Fruit fly (Drosophila melanogaster): ENCODE results near the gene CG15211.

Gene CG15211

DNA sequence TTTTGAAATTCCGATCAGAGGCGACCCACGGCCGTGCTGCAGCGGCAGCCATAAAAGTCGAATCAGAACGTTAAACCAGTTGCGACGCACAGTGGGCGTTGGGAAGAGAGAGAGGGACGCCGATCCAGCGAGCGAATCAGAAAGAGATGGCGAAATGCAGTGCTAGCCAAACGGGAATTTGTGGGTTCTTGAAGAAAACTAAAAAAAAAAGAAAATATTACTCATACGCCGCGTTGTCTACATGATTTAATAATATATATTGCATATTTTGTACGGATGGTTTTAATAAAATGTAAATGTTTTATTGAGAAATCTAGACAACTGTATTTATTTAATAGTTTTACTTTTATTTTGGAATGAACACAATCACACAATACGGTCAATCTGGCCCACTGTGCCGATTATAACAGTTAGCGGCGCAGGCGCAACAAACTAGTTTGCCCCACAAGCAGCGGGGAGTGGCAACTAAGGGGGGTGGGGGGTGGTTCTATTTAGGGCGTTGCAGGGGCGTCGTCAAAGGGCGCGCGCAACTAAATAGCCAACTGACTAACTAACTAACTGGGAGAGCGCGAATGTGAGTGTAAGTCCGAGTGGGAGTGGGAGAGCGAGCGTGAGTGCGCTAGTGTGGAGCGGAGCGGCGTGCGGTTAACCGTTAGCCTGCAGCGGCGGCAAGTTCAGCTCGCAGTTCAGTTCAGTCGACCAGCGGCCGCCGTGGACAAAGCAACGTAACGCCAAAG lies at the start of gene CG15211:
TSS of gene CG15211 (plus strand) at position 686 of the 737 bp plus-strand sequence.
- TF ChIP-seq noc (tag; optimal IDR thresholded peaks at IDR 0.05): peak; percentile 12

DNA sequence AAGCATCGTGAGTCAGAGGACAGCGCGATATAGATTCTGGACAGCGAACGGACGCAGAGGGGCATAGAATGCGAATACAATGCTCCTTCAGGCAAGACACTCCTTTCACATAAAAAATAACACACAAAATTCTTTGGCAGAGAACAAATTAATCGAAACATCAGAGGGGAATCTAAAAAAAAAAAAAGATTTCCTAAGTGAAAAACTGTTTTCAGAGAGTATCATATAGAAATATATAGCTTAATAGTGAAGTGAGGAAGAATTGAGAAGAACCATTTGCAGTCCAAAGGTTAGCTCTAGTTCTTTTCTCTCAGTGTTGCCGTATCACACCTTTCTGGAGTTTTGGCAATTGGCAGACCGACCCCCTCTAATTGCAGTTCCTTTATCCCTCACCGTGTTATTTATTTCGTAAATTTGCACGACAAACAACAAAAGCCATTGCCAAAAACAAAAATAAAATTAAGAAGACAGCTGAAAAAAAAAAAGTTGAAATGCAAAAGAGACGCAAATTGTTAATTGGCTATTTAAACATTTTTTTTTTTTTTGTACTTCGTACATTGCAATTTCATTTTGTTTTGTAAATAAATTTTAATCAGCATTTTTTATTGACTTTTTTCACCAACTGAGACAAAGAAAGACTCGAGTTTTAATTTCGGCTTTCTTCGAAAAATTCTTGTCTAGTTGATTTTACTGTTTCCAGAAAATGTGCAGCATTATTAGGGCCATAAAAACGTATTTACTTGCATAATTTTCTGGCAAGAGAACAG lies 48.7 kb upstream of the CG15211 start:
- TF ChIP-seq noc (tag; optimal IDR thresholded peaks at IDR 0.05): no peak

DNA sequence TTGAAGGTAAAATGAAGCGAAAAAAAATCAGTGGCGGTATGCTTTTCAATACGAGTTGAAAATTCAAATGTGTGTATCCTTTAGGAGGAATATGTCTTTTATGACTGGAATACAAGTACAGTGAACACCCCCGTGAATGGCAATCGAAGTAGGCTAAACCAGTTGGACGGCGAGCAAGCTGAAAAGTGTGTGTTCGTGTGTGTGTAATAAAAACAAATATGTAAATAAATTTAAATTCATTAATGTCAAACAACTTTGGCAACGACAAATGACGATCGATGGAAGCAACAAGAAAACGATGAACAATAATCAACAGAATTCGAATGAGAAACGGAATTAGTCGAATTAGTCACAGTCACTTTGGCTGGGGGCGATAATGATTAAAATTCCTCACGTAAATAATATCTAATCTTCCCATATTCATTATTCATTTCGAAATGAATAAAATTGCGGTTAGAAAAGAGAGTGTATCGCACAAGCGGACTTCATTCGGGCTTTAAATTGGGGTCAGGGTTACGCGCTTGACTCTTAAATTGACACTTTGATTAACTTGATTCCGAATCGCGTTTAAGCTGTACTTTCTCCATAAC lies 46.1 kb upstream of the CG15211 start:
- TF ChIP-seq noc (tag; optimal IDR thresholded peaks at IDR 0.05): no peak

DNA sequence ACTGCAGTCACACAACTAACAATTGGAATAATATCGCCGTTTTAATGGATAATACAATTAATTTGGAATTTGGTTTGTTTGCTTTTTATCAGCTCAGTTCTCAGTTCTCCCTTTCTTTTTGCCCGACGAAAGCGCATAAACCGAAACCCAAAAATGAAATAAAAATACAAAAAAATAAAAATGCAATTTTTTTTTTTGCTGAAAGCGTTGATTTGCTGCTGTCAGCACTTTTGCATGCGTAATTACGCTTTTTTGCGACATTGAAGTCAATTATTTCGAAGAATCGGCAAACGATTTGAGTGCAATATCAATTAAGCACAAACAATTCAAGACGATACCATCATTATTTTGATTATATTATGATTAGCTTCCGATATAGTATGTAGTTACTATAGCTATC lies 45.0 kb upstream of the CG15211 start:
- no peak for TF ChIP-seq noc (tag; optimal IDR thresholded peaks at IDR 0.05)

DNA sequence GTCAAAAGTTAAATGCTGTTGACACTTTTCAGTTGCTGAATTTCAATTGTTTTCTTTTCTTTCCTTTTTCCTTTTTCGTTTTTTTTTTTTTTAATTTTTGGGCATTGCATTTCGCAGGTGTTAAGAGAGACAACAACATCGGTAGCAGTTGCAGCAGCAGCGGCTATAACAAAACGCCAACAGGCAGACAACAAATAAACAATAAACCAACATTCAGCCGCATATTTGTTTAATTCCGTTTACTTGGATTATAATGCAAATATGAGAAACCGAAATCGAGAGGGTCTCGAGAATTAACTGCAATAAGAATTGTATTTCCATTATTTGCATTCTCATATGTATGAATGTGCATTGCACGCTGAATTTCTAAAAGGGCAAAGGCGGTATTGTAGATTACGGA lies 44.3 kb upstream of the CG15211 start:
- no peak for TF ChIP-seq noc (tag; optimal IDR thresholded peaks at IDR 0.05)

DNA sequence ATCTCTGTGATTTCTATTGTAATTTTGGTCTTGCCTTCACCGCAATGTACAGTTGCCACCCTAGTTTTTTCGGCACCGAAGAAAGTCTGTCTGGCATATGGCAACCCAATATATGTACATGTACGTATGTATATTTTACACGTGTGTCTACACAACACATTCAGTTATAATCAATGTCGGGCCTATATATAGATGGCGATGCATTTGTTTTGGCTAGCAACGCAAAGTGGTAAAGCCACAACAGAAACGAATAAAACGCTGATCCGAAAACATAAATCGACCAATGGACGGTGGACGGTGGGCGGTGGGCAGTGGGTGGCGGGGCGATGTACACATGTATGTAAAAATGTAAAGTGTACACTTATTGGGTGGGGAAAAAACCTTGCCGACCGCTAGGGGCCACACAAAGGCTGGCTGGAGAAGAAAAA lies 43.8 kb upstream of the CG15211 start:
- no peak for TF ChIP-seq noc (tag; optimal IDR thresholded peaks at IDR 0.05)

DNA sequence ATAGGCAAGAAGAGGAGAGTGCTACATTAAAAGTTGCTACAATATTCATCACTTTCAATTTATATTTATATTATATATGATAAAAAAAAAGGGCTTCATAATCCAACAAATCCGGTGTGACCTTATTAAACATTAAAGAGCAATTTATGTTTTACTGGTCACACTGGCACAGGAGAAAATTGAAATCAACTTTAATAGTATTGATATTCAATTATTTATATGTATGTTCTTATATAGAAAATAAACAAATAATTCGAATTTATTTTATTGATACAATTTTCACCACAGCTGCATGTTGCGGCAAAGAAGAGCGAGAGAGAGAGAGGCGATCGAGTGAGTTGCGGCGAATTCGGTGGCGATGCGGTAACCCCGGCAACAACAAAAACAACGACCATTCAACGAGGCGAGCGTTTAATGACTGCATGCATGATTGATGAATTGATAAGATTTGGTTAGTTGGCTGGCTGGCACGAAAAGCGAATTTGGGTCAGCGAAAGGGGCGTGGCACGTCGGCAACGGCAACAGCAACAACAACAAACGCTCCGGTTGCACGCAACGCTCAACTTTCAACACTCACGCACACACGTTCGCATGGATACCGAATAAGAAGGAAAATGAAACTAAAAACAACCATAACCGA lies 43.0 kb upstream of the CG15211 start:
- TF ChIP-seq noc (tag; optimal IDR thresholded peaks at IDR 0.05): no peak

DNA sequence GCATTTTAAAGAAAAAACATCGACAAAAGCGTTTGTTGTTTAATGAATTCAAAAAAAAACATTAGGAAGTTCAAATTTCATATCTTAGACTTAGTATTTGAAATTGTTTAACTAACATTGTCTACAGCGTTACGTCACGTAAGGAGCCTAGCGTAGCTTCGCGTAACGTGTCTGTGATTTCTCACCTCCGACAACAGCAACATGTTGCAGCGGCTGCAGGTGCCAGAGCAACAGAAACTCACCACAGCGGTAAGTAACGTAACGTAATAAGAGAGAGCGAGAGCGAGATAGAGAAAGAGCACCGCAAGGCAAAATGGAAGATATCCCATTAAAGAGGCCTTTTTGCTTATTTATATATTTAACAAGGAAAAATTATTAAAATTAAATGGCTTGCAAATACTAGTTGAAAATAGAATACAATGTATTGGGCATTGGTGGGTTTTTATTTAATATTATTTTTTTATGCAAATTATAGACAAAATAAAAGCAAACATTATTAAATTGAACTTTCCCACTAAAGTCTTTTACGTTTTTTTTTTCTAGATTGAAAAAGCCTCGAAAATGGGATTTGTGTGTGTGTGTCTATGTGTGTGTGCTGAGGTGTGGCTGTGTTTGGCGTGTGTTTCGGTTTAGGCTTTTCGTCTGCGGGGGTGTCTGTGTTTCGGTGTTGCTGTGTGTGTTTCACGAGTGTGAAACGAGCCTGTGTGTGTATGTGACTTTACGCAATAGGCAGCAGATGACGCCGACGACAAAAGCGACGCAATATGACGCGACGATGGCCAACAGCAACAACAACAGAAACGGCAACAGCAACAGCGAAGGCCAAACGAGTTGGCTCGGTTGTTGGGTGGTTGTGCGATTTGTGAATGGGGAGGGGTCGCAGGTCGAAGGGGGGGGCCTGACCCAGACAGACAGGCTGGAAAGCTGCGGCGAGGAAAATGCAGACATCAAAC lies 42.1 kb upstream of the CG15211 start:
- no peak for TF ChIP-seq noc (tag; optimal IDR thresholded peaks at IDR 0.05)

DNA sequence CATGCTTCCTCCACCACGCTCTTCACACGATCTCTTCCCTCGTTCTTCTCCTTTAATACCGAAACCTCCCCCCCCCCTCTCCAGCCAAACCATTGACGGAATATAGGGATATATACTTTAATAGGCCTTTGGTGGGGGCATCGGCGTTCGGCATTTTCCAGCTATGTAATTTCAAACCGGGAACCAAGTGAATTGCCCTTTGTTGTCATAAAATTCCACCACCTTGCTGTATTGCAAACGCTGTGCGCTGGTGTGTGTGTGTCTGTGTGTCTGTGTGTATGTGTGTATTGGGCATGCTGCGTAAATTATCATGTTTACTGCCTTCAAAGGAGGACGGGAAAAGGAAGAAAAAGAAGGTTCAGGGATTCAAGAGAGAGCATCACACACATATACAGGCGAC lies 41.0 kb upstream of the CG15211 start:
- no peak for TF ChIP-seq noc (tag; optimal IDR thresholded peaks at IDR 0.05)

DNA sequence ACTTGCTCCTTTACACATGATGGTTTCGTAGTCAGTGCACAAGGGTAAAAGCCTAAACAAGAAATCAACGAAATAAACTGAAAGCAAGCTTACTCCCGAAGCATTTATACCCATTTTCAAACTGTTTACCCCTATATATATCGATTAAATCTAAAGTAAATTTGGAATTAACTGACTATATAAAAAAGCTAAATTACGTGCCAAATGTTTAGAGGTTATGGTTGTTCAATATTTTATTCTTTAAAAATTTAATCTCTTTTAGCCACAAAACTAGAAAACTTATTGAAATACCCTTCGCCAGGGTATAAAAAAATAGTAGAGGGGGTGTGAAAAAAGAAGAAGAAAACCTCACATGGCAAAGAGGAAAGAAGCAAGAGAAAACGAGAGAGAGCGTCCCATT lies 40.5 kb upstream of the CG15211 start:
- no peak for TF ChIP-seq noc (tag; optimal IDR thresholded peaks at IDR 0.05)

DNA sequence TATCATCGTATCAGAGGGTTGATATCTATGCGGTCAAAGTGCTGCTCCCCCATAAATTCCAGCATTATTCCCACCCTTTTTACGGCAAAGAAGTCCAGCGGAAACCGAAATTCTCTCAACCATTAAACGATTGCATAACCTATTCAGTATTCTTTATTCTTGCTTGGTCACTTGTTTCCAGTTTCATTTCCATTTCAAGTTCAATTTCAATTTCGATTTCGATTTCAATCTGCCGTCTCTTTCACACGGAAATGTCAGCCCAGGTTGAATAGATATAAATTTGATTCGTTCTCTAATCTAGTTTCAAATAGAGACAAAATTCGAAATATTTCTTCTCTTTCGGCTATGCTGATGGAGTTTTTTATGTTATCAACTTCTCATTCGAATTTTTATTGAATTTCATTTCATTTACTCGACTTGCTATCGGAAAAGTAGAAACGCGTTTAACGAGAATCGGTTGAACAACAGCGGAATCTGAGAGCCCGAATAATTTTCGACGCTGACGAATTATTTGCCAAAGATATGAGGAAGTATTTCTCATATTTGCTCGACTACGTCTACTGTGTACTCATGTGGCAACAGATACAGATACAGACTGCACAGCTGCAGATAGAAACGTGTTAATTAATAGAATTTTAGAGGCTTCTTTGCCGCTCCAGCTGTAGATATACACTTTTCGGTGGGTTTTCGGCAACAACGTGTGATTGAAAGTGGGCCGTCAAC lies 39.4 kb upstream of the CG15211 start:
- TF ChIP-seq noc (tag; optimal IDR thresholded peaks at IDR 0.05): no peak

DNA sequence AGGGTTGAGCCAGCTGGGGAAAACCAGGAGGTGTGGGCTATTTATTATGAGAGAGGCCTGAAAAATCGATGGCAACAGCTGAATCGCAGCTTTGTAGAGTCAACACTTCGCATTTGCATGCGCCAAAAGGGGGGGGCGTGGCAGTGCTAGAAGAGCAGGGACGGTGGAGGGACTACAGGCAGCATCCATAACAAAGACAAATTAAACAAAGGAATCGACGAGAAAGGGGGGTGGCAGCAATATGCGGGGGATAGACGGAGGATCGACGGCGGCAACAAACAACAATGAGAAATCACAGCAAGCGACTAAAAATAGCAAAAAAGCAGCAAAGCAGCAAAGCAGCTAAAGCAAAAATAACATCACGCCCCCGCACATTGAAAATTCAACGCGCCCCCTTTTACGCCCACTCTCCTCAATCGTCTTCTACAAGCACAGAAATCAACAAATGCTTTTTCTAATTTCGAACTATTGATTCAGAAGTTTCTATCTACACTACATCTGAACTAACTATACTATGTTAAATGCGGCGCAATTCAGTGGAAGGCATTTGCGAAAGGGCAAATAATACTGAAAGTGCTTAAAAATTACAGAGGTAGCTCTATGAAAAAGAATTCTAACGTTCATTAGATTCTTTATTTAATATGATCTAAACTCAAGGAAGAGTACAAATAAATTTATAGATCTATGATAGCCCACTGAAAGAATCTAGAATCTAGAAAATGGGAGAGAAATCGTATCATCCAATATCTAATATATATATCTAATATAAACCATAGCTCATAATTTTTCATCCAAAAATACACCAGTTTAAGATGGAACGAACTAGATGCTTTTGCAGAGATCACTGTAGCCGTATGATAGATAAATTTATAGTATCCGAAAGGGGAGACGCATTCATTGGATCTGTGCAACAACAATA lies 37.3 kb upstream of the CG15211 start:
- TF ChIP-seq noc (tag; optimal IDR thresholded peaks at IDR 0.05): no peak

DNA sequence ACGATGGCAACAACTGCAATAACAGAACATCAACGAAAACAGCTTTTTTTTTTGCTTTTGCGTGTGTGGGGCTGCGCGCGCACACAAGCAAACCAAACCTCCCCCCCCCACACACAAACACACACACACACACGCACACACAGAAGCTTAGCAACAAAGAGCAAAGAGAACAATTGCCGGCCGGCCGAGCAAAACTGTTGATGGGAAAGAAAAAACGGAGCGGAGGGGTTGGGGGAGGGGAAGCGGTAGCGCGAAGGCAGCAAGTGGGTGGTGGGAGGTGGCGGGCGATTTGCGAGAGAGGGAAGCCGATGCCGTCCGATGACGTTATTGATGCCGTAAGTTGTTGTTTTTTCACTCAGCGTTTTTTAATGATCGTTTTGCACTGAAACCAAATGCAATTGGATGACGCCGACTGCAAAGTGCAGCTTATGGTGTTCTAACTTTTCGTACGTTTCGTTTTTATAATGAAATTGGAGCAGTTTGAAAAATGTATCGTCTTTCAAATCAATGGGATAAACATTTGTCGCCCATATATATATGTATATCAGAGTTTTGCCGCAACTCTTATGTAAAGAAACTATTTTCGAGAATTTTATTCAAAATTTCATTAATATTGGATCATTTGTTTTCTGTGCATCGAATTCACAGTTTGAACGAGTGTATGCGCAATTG lies 36.5 kb upstream of the CG15211 start:
- TF ChIP-seq noc (tag; optimal IDR thresholded peaks at IDR 0.05): no peak
